Worm (Caenorhabditis elegans) whole organism, mixed stage, embryonic: Measurements from ENCODE around the gene twk-44.

Source experiments
- M03D4.4 ChIP-seq: sonication (generic microtip); optimal IDR thresholded peaks from 2 replicates; lab custom pipeline; 2017; ENCODE audit warnings: mild to moderate bottlenecking, missing genetic modification characterization, missing compliant biosample characterization
- bed-3 ChIP-seq: fragments of 200-800 bp; sonication (Bioruptor generic); optimal IDR thresholded peaks from 3 replicates; lab custom pipeline; 2018; ENCODE audit warnings: mild to moderate bottlenecking, missing genetic modification characterization, moderate library complexity, missing compliant biosample characterization
- blmp-1 ChIP-seq: fragments of 150-350 bp; optimal IDR thresholded peaks from 2 replicates; lab custom pipeline; 2014; ENCODE audit warnings: missing biosample characterization, missing genetic modification characterization
- ceh-39 ChIP-seq: fragments of 150-350 bp; optimal IDR thresholded peaks from 2 replicates; lab custom pipeline; 2014; ENCODE audit warnings: missing biosample characterization, missing genetic modification characterization
- ceh-83 ChIP-seq: fragments of 200-800 bp; sonication (Bioruptor generic); optimal IDR thresholded peaks from 2 replicates; lab custom pipeline; 2018; ENCODE audit warnings: mild to moderate bottlenecking, missing genetic modification characterization, missing compliant biosample characterization
- ces-1 ChIP-seq: fragments of 150-350 bp; optimal IDR thresholded peaks from 2 replicates; lab custom pipeline; 2014; ENCODE audit warnings: missing biosample characterization, missing genetic modification reagents, missing genetic modification characterization
- drap-1 ChIP-seq: fragments of 200-800 bp; sonication (Bioruptor generic); optimal IDR thresholded peaks from 3 replicates; lab custom pipeline; 2018; ENCODE audit warnings: mild to moderate bottlenecking, missing genetic modification characterization, missing compliant biosample characterization
- elt-1 ChIP-seq: sonication (generic microtip); optimal IDR thresholded peaks from 2 replicates; lab custom pipeline; 2017; ENCODE audit warnings: missing genetic modification characterization, mild to moderate bottlenecking, missing compliant biosample characterization, antibody characterized with exemption, moderate library complexity, borderline replicate concordance; ENCODE audit not compliant: insufficient read depth
- elt-3 ChIP-seq: fragments of 150-350 bp; optimal IDR thresholded peaks from 2 replicates; lab custom pipeline; 2014; ENCODE audit warnings: missing biosample characterization, missing genetic modification characterization
- flh-1 ChIP-seq: fragments of 200-800 bp; sonication (Bioruptor generic); optimal IDR thresholded peaks from 2 replicates; lab custom pipeline; 2018; ENCODE audit warnings: mild to moderate bottlenecking, missing genetic modification characterization, moderate library complexity, missing compliant biosample characterization
- ham-2 ChIP-seq: fragments of 200-800 bp; sonication (Bioruptor generic); optimal IDR thresholded peaks from 2 replicates; lab custom pipeline; 2018; ENCODE audit warnings: mild to moderate bottlenecking, missing genetic modification characterization, missing compliant biosample characterization
- hlh-1 ChIP-seq: fragments of 150-350 bp; optimal IDR thresholded peaks from 2 replicates; lab custom pipeline; 2014; ENCODE audit warnings: missing biosample characterization, missing genetic modification reagents, missing genetic modification characterization
- lin-32 ChIP-seq: fragments of 200-800 bp; sonication (Bioruptor generic); optimal IDR thresholded peaks from 2 replicates; lab custom pipeline; 2018; ENCODE audit warnings: mild to moderate bottlenecking, missing genetic modification characterization, missing compliant biosample characterization
- lsy-2 ChIP-seq: fragments of 150-350 bp; optimal IDR thresholded peaks from 2 replicates; lab custom pipeline; 2014; ENCODE audit warnings: missing biosample characterization, missing genetic modification characterization
- mab-5 ChIP-seq: fragments of 150-350 bp; optimal IDR thresholded peaks from 2 replicates; lab custom pipeline; 2014; ENCODE audit warnings: missing biosample characterization, missing genetic modification characterization
- mep-1 ChIP-seq: fragments of 150-350 bp; optimal IDR thresholded peaks from 2 replicates; lab custom pipeline; 2017; ENCODE audit warnings: missing biosample characterization, missing genetic modification reagents, missing genetic modification characterization, inconsistent platforms
- mls-2 ChIP-seq: sonication (generic microtip); optimal IDR thresholded peaks from 2 replicates; lab custom pipeline; 2016; ENCODE audit warnings: mild to moderate bottlenecking, missing genetic modification characterization, moderate library complexity, missing compliant biosample characterization
- nhr-237 ChIP-seq: fragments of 150-350 bp; optimal IDR thresholded peaks from 2 replicates; lab custom pipeline; 2014; ENCODE audit warnings: missing biosample characterization, missing genetic modification characterization
- nhr-28 ChIP-seq: fragments of 150-350 bp; optimal IDR thresholded peaks from 2 replicates; lab custom pipeline; 2014; ENCODE audit warnings: missing biosample characterization, missing genetic modification characterization
- nhr-76 ChIP-seq: sonication (generic microtip); optimal IDR thresholded peaks from 2 replicates; lab custom pipeline; 2017; ENCODE audit warnings: missing biosample characterization, missing genetic modification characterization
- pha-4 ChIP-seq: fragments of 150-350 bp; optimal IDR thresholded peaks from 2 replicates; lab custom pipeline; 2018; ENCODE audit warnings: missing biosample characterization, missing genetic modification reagents, missing genetic modification characterization
- sem-2 ChIP-seq: fragments of 200-800 bp; sonication (Bioruptor generic); optimal IDR thresholded peaks from 2 replicates; lab custom pipeline; 2018; ENCODE audit warnings: mild to moderate bottlenecking, missing genetic modification characterization, missing compliant biosample characterization
- snpc-4 ChIP-seq: fragments of 150-350 bp; optimal IDR thresholded peaks from 2 replicates; lab custom pipeline; 2014; ENCODE audit warnings: missing biosample characterization, missing genetic modification characterization
- sptf-1 ChIP-seq: sonication (generic microtip); optimal IDR thresholded peaks from 2 replicates; lab custom pipeline; 2017; ENCODE audit warnings: mild to moderate bottlenecking, missing genetic modification characterization, moderate library complexity, missing compliant biosample characterization
- tbx-8 ChIP-seq: fragments of 200-800 bp; sonication (Bioruptor generic); optimal IDR thresholded peaks from 2 replicates; lab custom pipeline; 2018; ENCODE audit warnings: mild to moderate bottlenecking, missing genetic modification characterization, moderate library complexity, missing compliant biosample characterization
- unc-120 ChIP-seq: sonication (generic microtip); optimal IDR thresholded peaks from 2 replicates; lab custom pipeline; 2017; ENCODE audit warnings: missing genetic modification characterization, missing compliant biosample characterization; ENCODE audit not compliant: poor library complexity, severe bottlenecking
- unc-62 ChIP-seq: fragments of 150-350 bp; optimal IDR thresholded peaks from 2 replicates; lab custom pipeline; 2014; ENCODE audit warnings: missing biosample characterization, missing genetic modification reagents, missing genetic modification characterization
- zip-8 ChIP-seq: fragments of 150-350 bp; optimal IDR thresholded peaks from 2 replicates; lab custom pipeline; 2014; ENCODE audit warnings: missing biosample characterization, missing genetic modification characterization
- ztf-11 ChIP-seq: fragments of 150-350 bp; optimal IDR thresholded peaks from 2 replicates; lab custom pipeline; 2014; ENCODE audit warnings: missing biosample characterization, missing genetic modification characterization

Gene twk-44

DNA sequence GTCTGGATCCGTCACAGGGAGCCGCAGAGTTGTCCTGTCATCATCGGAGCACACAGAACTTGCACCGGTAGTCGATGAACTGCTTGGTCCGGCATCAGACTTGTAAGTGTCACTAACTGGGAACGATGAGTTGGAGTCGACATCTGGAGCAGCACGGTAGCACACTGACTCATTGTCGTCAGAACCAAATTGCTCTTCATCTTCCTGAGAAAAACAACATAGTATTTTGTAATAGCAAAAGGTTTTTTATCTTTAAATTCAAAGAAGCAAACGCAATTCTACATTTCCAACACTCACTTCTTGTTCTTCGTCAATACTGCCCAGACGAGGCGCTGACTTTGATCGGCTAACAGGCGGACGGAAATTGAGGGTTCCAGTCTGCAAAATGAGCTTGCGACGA lies 36.4 kb downstream of the twk-44 start:
- TF ChIP-seq mab-5 (tag; lab: Kevin White, UChicago) (no peak), mep-1 (tag; lab: Kevin White, UChicago) (no peak), ces-1 (GFP tag; lab: Kevin White, UChicago) (no peak), lin-32 (GFP tag; lab: Kevin White, UChicago) (no peak), blmp-1 (no peak), nhr-237 (tag; lab: Kevin White, UChicago) (no peak), mls-2 (no peak), zip-8 (no peak), nhr-28 (tag; lab: Kevin White, UChicago) (no peak), drap-1 (GFP tag; lab: Kevin White, UChicago) (no peak), M03D4.4 (tag; lab: Kevin White, UChicago) (no peak)

- TF ChIP-seq mep-1 (tag; lab: Kevin White, UChicago) (no peak), nhr-28 (tag; lab: Kevin White, UChicago) (no peak), flh-1 (GFP tag; lab: Kevin White, UChicago) (no peak), ham-2 (GFP tag; lab: Kevin White, UChicago) (no peak), bed-3 (GFP tag; lab: Kevin White, UChicago) (no peak), zip-8 (no peak), sem-2 (GFP tag; lab: Kevin White, UChicago) (no peak), M03D4.4 (tag; lab: Kevin White, UChicago) (no peak), ceh-39 (tag; lab: Kevin White, UChicago) (no peak), tbx-8 (GFP tag; lab: Kevin White, UChicago) (no peak), pha-4 (tag; lab: Kevin White, UChicago) (no peak)
Observed at ce11 chrX:11585894-11586293, 41.0 kb downstream of the twk-44 start.

DNA sequence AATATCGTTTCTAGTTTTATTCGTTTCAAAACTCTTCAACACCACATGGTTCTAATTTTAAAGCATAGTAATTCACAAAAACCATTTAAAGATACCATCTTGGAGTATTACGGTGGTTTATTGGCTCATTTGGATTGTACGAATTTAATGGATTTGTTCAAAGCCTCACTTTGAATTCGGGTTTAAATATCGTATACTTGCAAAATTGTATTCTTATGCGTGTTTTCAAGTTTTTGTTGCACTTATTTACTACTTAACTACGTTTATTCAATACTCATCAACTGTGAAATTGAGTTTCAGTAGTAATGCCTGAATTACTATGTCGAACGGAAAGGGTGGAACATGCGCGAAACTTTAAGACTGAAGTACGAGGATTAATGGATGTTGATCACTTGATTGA lies 41.5 kb downstream of the twk-44 start, which contains the start of gene abts-2:
Gene abts-2, plus strand, starts transcription at position 301 of the 400 bp plus-strand sequence.
- TF ChIP-seq lin-32 (GFP tag; lab: Kevin White, UChicago), result no peak
- no peak for TF ChIP-seq drap-1 (GFP tag; lab: Kevin White, UChicago)
- TF ChIP-seq nhr-237 (tag; lab: Kevin White, UChicago), result no peak
- TF ChIP-seq tbx-8 (GFP tag; lab: Kevin White, UChicago), result no peak
- no peak for TF ChIP-seq nhr-76 (tag; lab: Kevin White, UChicago)
- no peak for TF ChIP-seq ztf-11
- no peak for TF ChIP-seq elt-3 (tag; lab: Kevin White, UChicago)
- TF ChIP-seq unc-120, result no peak
- TF ChIP-seq sem-2 (GFP tag; lab: Kevin White, UChicago), result no peak
- TF ChIP-seq sptf-1, result no peak
- no peak for TF ChIP-seq nhr-28 (tag; lab: Kevin White, UChicago)
- no peak for TF ChIP-seq snpc-4 (tag; lab: Kevin White, UChicago)
- no peak for TF ChIP-seq ceh-83 (GFP tag; lab: Kevin White, UChicago)
- no peak for TF ChIP-seq ces-1 (GFP tag; lab: Kevin White, UChicago)
- no peak for TF ChIP-seq unc-62
- TF ChIP-seq ham-2 (GFP tag; lab: Kevin White, UChicago), result no peak

ce11 chrX:11576429-11577088 lies 50.4 kb downstream of the twk-44 start:
- TF ChIP-seq elt-1 (tag; lab: Kevin White, UChicago), result no peak
- peak; percentile 55 for TF ChIP-seq unc-120
- TF ChIP-seq hlh-1 (tag; lab: Kevin White, UChicago), result peak; percentile 53
- TF ChIP-seq unc-62, result peak; percentile 79
- peak; percentile 7 for TF ChIP-seq drap-1 (GFP tag; lab: Kevin White, UChicago)

- TF ChIP-seq lsy-2, result no peak
- no peak for TF ChIP-seq nhr-76 (tag; lab: Kevin White, UChicago)
- TF ChIP-seq unc-120, result peak; percentile 37
Observed at ce11 chrX:11574167-11574566, 52.7 kb downstream of the twk-44 start.
